Fruit fly (Drosophila melanogaster): ENCODE data around the gene Vps36.
A peak's percentile ranks its signal among the peaks of the same experiment; 100 is the strongest.

Vps36 gene

dm6 chr3L:13479609-13480240, 33.2 kb downstream of the Vps36 start (continued):
- peak; percentile 100 for TF ChIP-seq sr (GFP tag; IDR thresholded peaks at IDR 0.05)
- TF ChIP-seq CG10979 (tag; optimal IDR thresholded peaks at IDR 0.05), result no peak
- no peak for TF ChIP-seq Eip74EF (GFP tag; optimal IDR thresholded peaks at IDR 0.05)
- peak; percentile 72 for TF ChIP-seq sd (tag; optimal IDR thresholded peaks at IDR 0.05)
- TF ChIP-seq CG34224 (GFP tag; IDR thresholded peaks at IDR 0.05; ENCODE audit: partially characterized antibody), result no peak
- TF ChIP-seq Sox102F (GFP tag; optimal IDR thresholded peaks at IDR 0.05), result peak; percentile 23
- no peak for TF ChIP-seq CG8478 (optimal IDR thresholded peaks at IDR 0.05)
- TF ChIP-seq Lim3 (GFP tag; IDR thresholded peaks at IDR 0.05), result no peak
- TF ChIP-seq CG17385 (GFP tag; optimal IDR thresholded peaks at IDR 0.05), result peak; percentile 33
- no peak for TF ChIP-seq Chrac-16 (GFP tag; optimal IDR thresholded peaks at IDR 0.05)
- TF ChIP-seq D19B (GFP tag; optimal IDR thresholded peaks at IDR 0.05), result peak; percentile 49
- peak; percentile 68 for TF ChIP-seq CG12104 (GFP tag; optimal IDR thresholded peaks at IDR 0.05)
- TF ChIP-seq CG7963 (GFP tag; IDR thresholded peaks at IDR 0.05; ENCODE audit: partially characterized antibody), result no peak
- peak; percentile 69 for TF ChIP-seq slbo (GFP tag; IDR thresholded peaks at IDR 0.05)
- TF ChIP-seq odd (GFP tag; optimal IDR thresholded peaks at IDR 0.05), result peak; percentile 21
- 0 out of 3 replicates have a peak, but pooled peaks have one; percentile 69 for TF ChIP-seq CG2199 (GFP tag; IDR thresholded peaks at IDR 0.05)
- TF ChIP-seq CG11723 (GFP tag; optimal IDR thresholded peaks at IDR 0.05), result peak; percentile 42
- TF ChIP-seq CG10366 (GFP tag; IDR thresholded peaks at IDR 0.05), result 0 out of 2 replicates have a peak, but pooled peaks have one; percentile 26
- TF ChIP-seq D19A (tag; optimal IDR thresholded peaks at IDR 0.05), result peak; percentile 46
- peak in 1 of 2 experiments; percentile 23 for TF ChIP-seq Trl (optimal IDR thresholded peaks at IDR 0.05)
- no peak for TF ChIP-seq Trl (GFP tag; optimal IDR thresholded peaks at IDR 0.05)
- peak; percentile 15 for TF ChIP-seq CG6654 (GFP tag; optimal IDR thresholded peaks at IDR 0.05)
- TF ChIP-seq CG3838 (GFP tag; optimal IDR thresholded peaks at IDR 0.05), result no peak
- peak; percentile 44; the same call in 1 of the 2 replicates for TF ChIP-seq Ada2b (GFP tag; IDR thresholded peaks at IDR 0.05)
- no peak for TF ChIP-seq tap (tag; optimal IDR thresholded peaks at IDR 0.05)
- peak; percentile 58 for TF ChIP-seq bcd (GFP tag; optimal IDR thresholded peaks at IDR 0.05)
- no peak for TF ChIP-seq CG8359 (GFP tag; optimal IDR thresholded peaks at IDR 0.05; ENCODE audit: borderline replicate concordance)
- TF ChIP-seq nmo (GFP tag; optimal IDR thresholded peaks at IDR 0.05), result peak; percentile 43
- no peak for TF ChIP-seq hb (GFP tag; IDR thresholded peaks at IDR 0.05; ENCODE audit: partially characterized antibody)
- TF ChIP-seq dysf (GFP tag; IDR thresholded peaks at IDR 0.05), result peak; percentile 68; the same call in 2 of the 3 replicates
- no peak for TF ChIP-seq onecut (GFP tag; IDR thresholded peaks at IDR 0.05)
- TF ChIP-seq lov (optimal IDR thresholded peaks at IDR 0.05), result no peak
- no peak for TF ChIP-seq lov (GFP tag; IDR thresholded peaks at IDR 0.05)
- TF ChIP-seq CTCF (GFP tag; optimal IDR thresholded peaks at IDR 0.05), result no peak
- no peak for TF ChIP-seq Six4 (GFP tag; optimal IDR thresholded peaks at IDR 0.05)
- no peak for TF ChIP-seq MTF-1 (GFP tag; optimal IDR thresholded peaks at IDR 0.05; ENCODE audit: borderline replicate concordance)
- TF ChIP-seq ERR (GFP tag; optimal IDR thresholded peaks at IDR 0.05), result no peak
- TF ChIP-seq zen (tag; optimal IDR thresholded peaks at IDR 0.05), result no peak
- peak; percentile 48 for TF ChIP-seq phol (tag; optimal IDR thresholded peaks at IDR 0.05)
- peak; percentile 65 for TF ChIP-seq lmd (GFP tag; IDR thresholded peaks at IDR 0.05)
- TF ChIP-seq Oaz (GFP tag; IDR thresholded peaks at IDR 0.05), result 0 out of 2 replicates have a peak, but pooled peaks have one; percentile 28
- TF ChIP-seq CG31365 (tag; optimal IDR thresholded peaks at IDR 0.05), result no peak
- TF ChIP-seq CG5180 (GFP tag; optimal IDR thresholded peaks at IDR 0.05), result peak; percentile 44
- peak; percentile 6 for TF ChIP-seq tin (GFP tag; optimal IDR thresholded peaks at IDR 0.05)
- TF ChIP-seq CG11247 (GFP tag; IDR thresholded peaks at IDR 0.05), result peak; percentile 37; the same call in 1 of the 2 replicates
- no peak for TF ChIP-seq CG6683 (GFP tag; optimal IDR thresholded peaks at IDR 0.05)
- peak; percentile 35 for TF ChIP-seq fd3F (GFP tag; optimal IDR thresholded peaks at IDR 0.05)
- TF ChIP-seq Dek (tag; optimal IDR thresholded peaks at IDR 0.05), result peak; percentile 52
- TF ChIP-seq Pdp1 (GFP tag; optimal IDR thresholded peaks at IDR 0.05), result peak; percentile 25 to 84
- peak; percentile 5 for TF ChIP-seq psq (GFP tag; optimal IDR thresholded peaks at IDR 0.05)

Measured in whole organism, embryonic.